Fruit fly (Drosophila melanogaster): ENCODE results near the gene CG3225.

The CG3225 gene

DNA sequence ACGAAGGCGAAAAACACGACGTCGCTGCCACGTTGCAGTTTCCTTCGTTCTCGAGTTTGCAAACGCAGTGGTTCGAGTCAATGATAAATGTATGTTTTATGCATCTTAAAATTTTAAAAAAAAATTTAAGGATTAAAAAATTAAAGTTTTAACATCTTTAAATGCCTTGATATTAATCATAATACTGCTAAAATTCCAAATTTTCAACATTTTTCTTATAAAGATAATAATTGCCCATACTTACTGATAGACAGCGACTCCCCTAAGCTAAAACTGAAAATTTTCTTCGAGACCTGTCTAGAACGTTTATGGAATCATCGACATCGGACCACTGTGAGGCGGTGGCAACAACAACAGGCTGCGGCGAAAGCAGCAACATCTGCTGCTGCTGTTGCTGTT, 3.3 kb upstream of the CG3225 start (continued):
- TF ChIP-seq Eip74EF (GFP tag; optimal IDR thresholded peaks at IDR 0.05) (peak in 1 of 2 experiments; percentile 47), ken (GFP tag; IDR thresholded peaks at IDR 0.05) (peak; percentile 39; the same call in 1 of the 3 replicates), CG7745 (tag; optimal IDR thresholded peaks at IDR 0.05) (no peak), wdn (GFP tag; IDR thresholded peaks at IDR 0.05) (peak; percentile 51; the same call in 1 of the 2 replicates), CG11723 (GFP tag; optimal IDR thresholded peaks at IDR 0.05) (peak; percentile 15), CG5245 (GFP tag; optimal IDR thresholded peaks at IDR 0.05) (no peak), stwl (tag; optimal IDR thresholded peaks at IDR 0.05) (no peak), mam (GFP tag; optimal IDR thresholded peaks at IDR 0.05) (peak; percentile 45), Chrac-16 (GFP tag; optimal IDR thresholded peaks at IDR 0.05) (peak; percentile 20), Mes4 (GFP tag; optimal IDR thresholded peaks at IDR 0.05) (no peak), CG14014 (GFP tag; IDR thresholded peaks at IDR 0.05) (peak; percentile 70), CG4820 (GFP tag; optimal IDR thresholded peaks at IDR 0.05) (peak; percentile 52), CG43689 (GFP tag; IDR thresholded peaks at IDR 0.05) (peak; percentile 19; the same call in 1 of the 2 replicates), CG7987 (GFP tag; optimal IDR thresholded peaks at IDR 0.05) (no peak), CG3995 (GFP tag; optimal IDR thresholded peaks at IDR 0.05) (peak; percentile 23), twi (tag; optimal IDR thresholded peaks at IDR 0.05) (peak; percentile 45), Optix (GFP tag; IDR thresholded peaks at IDR 0.05) (peak; percentile 55; the same call in 1 of the 3 replicates), CG15601 (tag; optimal IDR thresholded peaks at IDR 0.05) (peak; percentile 57), Kr (GFP tag; optimal IDR thresholded peaks at IDR 0.05) (no peak), CG4730 (GFP tag; IDR thresholded peaks at IDR 0.05) (0 out of 2 replicates have a peak, but pooled peaks have one; percentile 4), CG10543 (GFP tag; optimal IDR thresholded peaks at IDR 0.05) (peak; percentile 19), CG8290 (GFP tag; optimal IDR thresholded peaks at IDR 0.05) (no peak), CG8290 (tag; optimal IDR thresholded peaks at IDR 0.05) (peak in 1 of 2 experiments; percentile 42), sug (tag; optimal IDR thresholded peaks at IDR 0.05) (peak; percentile 50), slbo (GFP tag; IDR thresholded peaks at IDR 0.05) (peak; percentile 70), Dfd (GFP tag; optimal IDR thresholded peaks at IDR 0.05) (no peak), CG8359 (GFP tag; optimal IDR thresholded peaks at IDR 0.05; ENCODE audit: borderline replicate concordance) (peak; percentile 22), croc (GFP tag; conservative IDR thresholded peaks at IDR 0.05) (peak; percentile 37; the same call in 2 of the 3 replicates), HLH4C (GFP tag; IDR thresholded peaks at IDR 0.05; ENCODE audit: partially characterized antibody) (no peak), Hr78 (GFP tag; optimal IDR thresholded peaks at IDR 0.05) (peak in 1 of 2 experiments; percentile 4), CG17612 (GFP tag; IDR thresholded peaks at IDR 0.05) (no peak), Max (GFP tag; optimal IDR thresholded peaks at IDR 0.05) (no peak), Med (GFP tag) (peak; percentile 87), CG6854 (GFP tag; optimal IDR thresholded peaks at IDR 0.05) (peak; percentile 73), CG15011 (GFP tag; optimal IDR thresholded peaks at IDR 0.05) (peak; percentile 63), CG32532 (GFP tag; IDR thresholded peaks at IDR 0.05) (peak; percentile 76), CG18599 (GFP tag; optimal IDR thresholded peaks at IDR 0.05) (peak; percentile 91), CG1233 (GFP tag; optimal IDR thresholded peaks at IDR 0.05) (peak; percentile 56), gro (GFP tag; optimal IDR thresholded peaks at IDR 0.05) (peak; percentile 56), disco-r (GFP tag; optimal IDR thresholded peaks at IDR 0.05) (no peak), Six4 (GFP tag; optimal IDR thresholded peaks at IDR 0.05) (peak; percentile 11), bowl (GFP tag; IDR thresholded peaks at IDR 0.05) (no peak; the same call in 1 of the 2 replicates), ac (GFP tag; optimal IDR thresholded peaks at IDR 0.05) (no peak), CG10267 (tag; optimal IDR thresholded peaks at IDR 0.05) (peak; percentile 72), CG10209 (GFP tag; optimal IDR thresholded peaks at IDR 0.05) (peak; percentile 73), CG4360 (GFP tag; IDR thresholded peaks at IDR 0.05) (peak; percentile 88), Nf-YA (GFP tag; IDR thresholded peaks at IDR 0.05) (no peak), CG11560 (tag; IDR thresholded peaks at IDR 0.05) (peak; percentile 38; the same call in 1 of the 3 replicates), pho (GFP tag; optimal IDR thresholded peaks at IDR 0.05) (peak; percentile 49), CG42726 (GFP tag; IDR thresholded peaks at IDR 0.05; ENCODE audit: partially characterized antibody) (0 out of 2 replicates have a peak, but pooled peaks have one; percentile 25)

Measured in whole organism, embryonic.